Fruit fly (Drosophila melanogaster) whole organism, embryonic: Measurements from ENCODE around the gene Rbcn-3B.

Experiments used
- Asciz ChIP-seq: fragments of 200-800 bp; sonication (Bioruptor generic); optimal IDR thresholded peaks from 2 replicates; lab custom pipeline; 2017; ENCODE audit warnings: missing biosample characterization, mild to moderate bottlenecking, missing genetic modification characterization, missing genetic modification reagents
- B-H2 ChIP-seq: fragments of 200-800 bp; sonication (Bioruptor generic); optimal IDR thresholded peaks from 2 replicates; lab custom pipeline; 2018; ENCODE audit warnings: missing biosample characterization, mild to moderate bottlenecking, missing genetic modification characterization
- BEAF-32 ChIP-seq: fragments of 200-800 bp; sonication (Bioruptor generic); optimal IDR thresholded peaks from 3 replicates; lab custom pipeline; 2017; ENCODE audit warnings: missing biosample characterization, missing genetic modification characterization, mild to moderate bottlenecking, moderate library complexity, missing genetic modification reagents
- CG10267 ChIP-seq: fragments of 200-800 bp; sonication (Bioruptor generic); optimal IDR thresholded peaks from 2 replicates; lab custom pipeline; 2018; ENCODE audit warnings: missing biosample characterization, mild to moderate bottlenecking, missing genetic modification characterization, moderate library complexity
- CG10462 ChIP-seq: fragments of 200-800 bp; sonication (Bioruptor generic); optimal IDR thresholded peaks from 2 replicates; lab custom pipeline; 2016; ENCODE audit warnings: missing biosample characterization, missing genetic modification characterization
- CG10654 ChIP-seq: fragments of 200-800 bp; sonication (Bioruptor generic); optimal IDR thresholded peaks from 2 replicates; lab custom pipeline; 2016; ENCODE audit warnings: missing biosample characterization, missing genetic modification characterization
- CG11093 ChIP-seq: fragments of 200-800 bp; sonication (Bioruptor generic); IDR thresholded peaks from 3 replicates; pipeline ENCODE4 v1.3.6; 2022; ENCODE audit warnings: missing biosample characterization, missing genetic modification characterization
- CG11247 ChIP-seq: fragments of 200-800 bp; sonication (Bioruptor generic); IDR thresholded peaks from 2 replicates; pipeline ENCODE4 v1.3.6; 2022; ENCODE audit warnings: missing biosample characterization, missing genetic modification characterization
- CG14860 ChIP-seq: fragments of 200-800 bp; sonication (Bioruptor generic); IDR thresholded peaks from 3 replicates; pipeline ENCODE4 v1.3.6; 2022; ENCODE audit warnings: missing biosample characterization, missing genetic modification characterization; ENCODE audit not compliant: partially characterized antibody
- CG15479 ChIP-seq: fragments of 200-800 bp; sonication (Bioruptor generic); optimal IDR thresholded peaks from 3 replicates; lab custom pipeline; 2019; ENCODE audit warnings: missing biosample characterization, mild to moderate bottlenecking, missing genetic modification characterization, moderate library complexity
- CG17612 ChIP-seq: fragments of 200-800 bp; sonication (Bioruptor generic); IDR thresholded peaks from 2 replicates; pipeline ENCODE4 v1.3.6; 2022; ENCODE audit warnings: missing biosample characterization, missing genetic modification characterization
- CG31388 ChIP-seq: fragments of 200-800 bp; sonication (Bioruptor generic); optimal IDR thresholded peaks from 2 replicates; lab custom pipeline; 2016; ENCODE audit warnings: missing biosample characterization, missing genetic modification characterization
- CG4617 ChIP-seq: fragments of 200-800 bp; sonication (Bioruptor generic); optimal IDR thresholded peaks from 3 replicates; lab custom pipeline; 2016; ENCODE audit warnings: missing biosample characterization, missing genetic modification characterization, borderline replicate concordance
- CG4854 ChIP-seq: fragments of 200-800 bp; sonication (Bioruptor generic); optimal IDR thresholded peaks from 2 replicates; lab custom pipeline; 2016; ENCODE audit warnings: missing biosample characterization, missing genetic modification characterization, inconsistent platforms
- CG7357 ChIP-seq: fragments of 200-800 bp; sonication (Bioruptor generic); IDR thresholded peaks from 3 replicates; pipeline ENCODE4 v1.3.6; 2022; ENCODE audit warnings: missing biosample characterization, missing genetic modification characterization
- CG8089 ChIP-seq: fragments of 200-800 bp; sonication (Bioruptor generic); optimal IDR thresholded peaks from 3 replicates; lab custom pipeline; 2016; ENCODE audit warnings: missing biosample characterization, missing genetic modification characterization
- Camta ChIP-seq: fragments of 200-800 bp; sonication (Bioruptor generic); optimal IDR thresholded peaks from 2 replicates; lab custom pipeline; 2016; ENCODE audit warnings: missing biosample characterization, missing genetic modification characterization
- Dfd ChIP-seq, 2 experiments: fragments of >200 bp; optimal IDR thresholded peaks; 2 replicates each; lab custom pipeline; 2017; ENCODE audit warnings: missing biosample characterization in 2 of 2, missing genetic modification characterization in 2 of 2
- Dip2 ChIP-seq: fragments of 200-800 bp; sonication (Bioruptor generic); IDR thresholded peaks from 2 replicates; pipeline ENCODE4 v1.3.6; 2022; ENCODE audit warnings: missing biosample characterization, missing genetic modification characterization
- E2f2 ChIP-seq: fragments of 200-800 bp; sonication (Bioruptor generic); IDR thresholded peaks from 2 replicates; pipeline ENCODE4 v1.3.6; 2022; ENCODE audit warnings: missing biosample characterization, missing genetic modification characterization
- GATAe ChIP-seq: fragments of 200-800 bp; sonication (Bioruptor generic); conservative IDR thresholded peaks from 2 replicates; pipeline ENCODE4 v1.3.6; 2022; ENCODE audit warnings: missing biosample characterization, missing genetic modification characterization
- Gug ChIP-seq: fragments of 200-800 bp; sonication (Bioruptor generic); IDR thresholded peaks from 4 replicates; pipeline ENCODE4 v1.3.6; 2022; ENCODE audit warnings: missing biosample characterization, missing genetic modification characterization
- HLHmδ ChIP-seq: fragments of 200-800 bp; sonication (Bioruptor generic); optimal IDR thresholded peaks from 2 replicates; lab custom pipeline; 2018; ENCODE audit warnings: missing biosample characterization, mild to moderate bottlenecking, missing genetic modification characterization, moderate library complexity
- Lim3 ChIP-seq: fragments of 200-800 bp; sonication (Bioruptor generic); IDR thresholded peaks from 2 replicates; pipeline ENCODE4 v1.3.6; 2022; ENCODE audit warnings: missing biosample characterization, missing genetic modification characterization
- Meics ChIP-seq: fragments of 200-800 bp; sonication (Bioruptor generic); optimal IDR thresholded peaks from 2 replicates; lab custom pipeline; 2017; ENCODE audit warnings: missing biosample characterization, mild to moderate bottlenecking, missing genetic modification characterization
- Myb ChIP-seq: fragments of 200-800 bp; sonication (Bioruptor generic); optimal IDR thresholded peaks from 2 replicates; lab custom pipeline; 2016; ENCODE audit warnings: missing biosample characterization, missing genetic modification characterization
- Optix ChIP-seq: fragments of 200-800 bp; sonication (Bioruptor generic); IDR thresholded peaks from 3 replicates; pipeline ENCODE4 v1.3.6; 2022; ENCODE audit warnings: missing biosample characterization, missing genetic modification characterization
- Sox102F ChIP-seq: fragments of 200-800 bp; sonication (Bioruptor generic); optimal IDR thresholded peaks from 2 replicates; lab custom pipeline; 2018; ENCODE audit warnings: missing biosample characterization, mild to moderate bottlenecking, missing genetic modification characterization, moderate library complexity
- Spps ChIP-seq: fragments of 200-800 bp; sonication (Bioruptor generic); optimal IDR thresholded peaks from 2 replicates; lab custom pipeline; 2018; ENCODE audit warnings: missing biosample characterization, mild to moderate bottlenecking, missing genetic modification characterization
- Sry-β ChIP-seq: fragments of 200-800 bp; sonication (Bioruptor generic); optimal IDR thresholded peaks from 2 replicates; lab custom pipeline; 2018; ENCODE audit warnings: missing biosample characterization, mild to moderate bottlenecking, missing genetic modification characterization, moderate library complexity
- ac ChIP-seq: fragments of 200-800 bp; sonication (Bioruptor generic); optimal IDR thresholded peaks from 3 replicates; lab custom pipeline; 2017; ENCODE audit warnings: missing biosample characterization, mild to moderate bottlenecking, missing genetic modification characterization
- al ChIP-seq: fragments of 200-800 bp; sonication (Bioruptor generic); IDR thresholded peaks from 2 replicates; pipeline ENCODE4 v1.3.6; 2022; ENCODE audit warnings: missing biosample characterization, missing genetic modification characterization
- bcd ChIP-seq: fragments of 200-800 bp; sonication (Bioruptor generic); optimal IDR thresholded peaks from 2 replicates; lab custom pipeline; 2017; ENCODE audit warnings: missing biosample characterization, mild to moderate bottlenecking, missing genetic modification characterization
- btn ChIP-seq: fragments of 200-800 bp; sonication (Bioruptor generic); optimal IDR thresholded peaks from 2 replicates; lab custom pipeline; 2016; ENCODE audit warnings: missing biosample characterization, missing genetic modification characterization
- cato ChIP-seq: fragments of 200-800 bp; sonication (Bioruptor generic); optimal IDR thresholded peaks from 2 replicates; lab custom pipeline; 2016; ENCODE audit warnings: missing biosample characterization, missing genetic modification characterization, borderline replicate concordance
- cwo ChIP-seq: fragments of 200-800 bp; sonication (Bioruptor generic); optimal IDR thresholded peaks from 3 replicates; lab custom pipeline; 2017; ENCODE audit warnings: missing biosample characterization, missing genetic modification characterization, mild to moderate bottlenecking, moderate library complexity, missing genetic modification reagents
- dan ChIP-seq: fragments of 200-800 bp; sonication (Bioruptor generic); IDR thresholded peaks from 2 replicates; pipeline ENCODE4 v1.3.6; 2022; ENCODE audit warnings: missing biosample characterization, missing genetic modification characterization
- dpn ChIP-seq, 2 experiments: fragments of 200-800 bp; sonication (Bioruptor generic); optimal IDR thresholded peaks; 3 replicates each; lab custom pipeline; 2016; ENCODE audit warnings: missing biosample characterization in 2 of 2, missing genetic modification characterization in 2 of 2
- en ChIP-seq: fragments of 200-800 bp; sonication (Bioruptor generic); optimal IDR thresholded peaks from 2 replicates; lab custom pipeline; 2016; ENCODE audit warnings: missing biosample characterization, missing genetic modification characterization
- fd64A ChIP-seq: fragments of 200-800 bp; sonication (Bioruptor generic); optimal IDR thresholded peaks from 3 replicates; lab custom pipeline; 2018; ENCODE audit warnings: missing biosample characterization, mild to moderate bottlenecking, missing genetic modification characterization
- ind ChIP-seq: fragments of 200-800 bp; sonication (Bioruptor generic); optimal IDR thresholded peaks from 3 replicates; lab custom pipeline; 2016; ENCODE audit warnings: missing biosample characterization, missing genetic modification characterization
- kah ChIP-seq: fragments of 200-800 bp; sonication (Bioruptor generic); optimal IDR thresholded peaks from 2 replicates; lab custom pipeline; 2018; ENCODE audit warnings: missing biosample characterization, mild to moderate bottlenecking, missing genetic modification characterization
- mam ChIP-seq: fragments of 200-800 bp; sonication (Bioruptor generic); optimal IDR thresholded peaks from 3 replicates; lab custom pipeline; 2016; ENCODE audit warnings: missing biosample characterization, missing genetic modification characterization
- mirr ChIP-seq: fragments of 200-800 bp; sonication (Bioruptor generic); optimal IDR thresholded peaks from 3 replicates; lab custom pipeline; 2018; ENCODE audit warnings: missing biosample characterization, mild to moderate bottlenecking, missing genetic modification characterization
- salm ChIP-seq: fragments of 200-800 bp; sonication (Bioruptor generic); optimal IDR thresholded peaks from 2 replicates; lab custom pipeline; 2018; ENCODE audit warnings: missing biosample characterization, mild to moderate bottlenecking, missing genetic modification characterization
- tll ChIP-seq, 2 experiments: fragments of 200-800 bp in 1 of 2; fragments of >200 bp in 1 of 2; sonication (Bioruptor generic) in 1 of 2; optimal IDR thresholded peaks; 2 replicates each; lab custom pipeline; 2017 to 2019; ENCODE audit warnings: missing biosample characterization in 2 of 2, missing genetic modification characterization in 2 of 2, mild to moderate bottlenecking in 1 of 2, moderate library complexity in 1 of 2
- ttk ChIP-seq: fragments of 200-800 bp; sonication (Bioruptor generic); IDR thresholded peaks from 2 replicates; pipeline ENCODE4 v2.1.2; 2022; ENCODE audit warnings: missing biosample characterization, missing genetic modification characterization
- zen2 ChIP-seq: fragments of 200-800 bp; sonication (Bioruptor generic); IDR thresholded peaks from 3 replicates; pipeline ENCODE4 v1.3.6; 2022; ENCODE audit warnings: missing biosample characterization, missing genetic modification characterization; ENCODE audit not compliant: partially characterized antibody
- zf30C ChIP-seq: fragments of 200-800 bp; sonication (Bioruptor generic); optimal IDR thresholded peaks from 3 replicates; lab custom pipeline; 2018; ENCODE audit warnings: missing biosample characterization, mild to moderate bottlenecking, missing genetic modification characterization

Gene Rbcn-3B

DNA sequence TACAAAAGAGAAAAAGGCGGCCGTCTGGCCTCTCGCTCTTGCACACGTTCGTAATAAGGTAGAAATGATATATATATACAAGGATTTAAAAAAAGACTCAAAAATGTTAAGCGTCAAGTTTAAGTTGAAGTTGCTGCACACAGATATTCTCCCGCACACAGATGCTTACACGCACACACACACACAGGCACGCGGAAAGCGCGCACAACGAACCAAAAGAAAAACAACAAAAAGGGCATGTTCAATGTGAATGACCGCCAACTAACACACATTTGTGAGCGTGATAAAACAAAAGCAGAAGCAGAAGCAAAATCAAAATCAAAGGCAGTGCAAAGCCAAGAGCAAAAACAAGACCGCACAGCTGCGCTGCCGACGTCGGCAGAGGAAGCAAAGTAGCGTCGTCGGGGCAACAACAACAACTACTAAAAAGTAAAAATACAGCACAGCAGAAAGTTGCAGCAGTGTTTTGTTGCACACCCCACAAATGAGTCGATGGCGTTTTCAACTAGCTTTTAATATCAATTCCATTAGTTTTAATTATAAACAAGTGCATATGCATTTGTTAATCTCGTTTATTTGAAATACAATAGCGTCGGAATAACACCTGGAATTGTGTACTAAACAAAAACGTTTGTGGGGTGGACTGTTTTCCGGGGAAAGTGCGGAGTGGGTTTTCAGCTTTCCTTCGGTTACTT lies 38.6 kb downstream of the Rbcn-3B start (continued):
- TF ChIP-seq CG10654 (GFP tag; lab: Kevin White, UChicago): peak; percentile 93
- peak; percentile 94 for TF ChIP-seq bcd (GFP tag; lab: Kevin White, UChicago)
- TF ChIP-seq mam (GFP tag; lab: Kevin White, UChicago): peak; percentile 85
- TF ChIP-seq CG31388 (GFP tag; lab: Kevin White, UChicago): peak; percentile 85
- TF ChIP-seq fd64A (GFP tag; lab: Kevin White, UChicago): peak; percentile 98
- peak; percentile 95 for TF ChIP-seq ac (GFP tag; lab: Kevin White, UChicago)
- peak; percentile 84 for TF ChIP-seq Meics (GFP tag; lab: Kevin White, UChicago)
- TF ChIP-seq CG11093 (GFP tag; lab: Robert Waterston, UW): peak; percentile 94
- no peak for TF ChIP-seq CG14860 (GFP tag; lab: Robert Waterston, UW)
- TF ChIP-seq tll (GFP tag; optimal IDR thresholded peaks at IDR 0.05; lab: Kevin White, UChicago): peak in 1 of 2 experiments; percentile 71
- TF ChIP-seq Sry-β (GFP tag; lab: Kevin White, UChicago): peak; percentile 75
- peak; percentile 94 for TF ChIP-seq CG10462 (GFP tag; lab: Kevin White, UChicago)
- TF ChIP-seq HLHmδ (GFP tag; lab: Kevin White, UChicago): no peak
- TF ChIP-seq kah (GFP tag; lab: Kevin White, UChicago): peak; percentile 90
- peak; percentile 98 for TF ChIP-seq Sox102F
- TF ChIP-seq zf30C (GFP tag; lab: Kevin White, UChicago): no peak
- TF ChIP-seq cwo (GFP tag; lab: Kevin White, UChicago): peak; percentile 86
- TF ChIP-seq Myb: peak; percentile 73
- peak; percentile 41 for TF ChIP-seq GATAe (GFP tag; lab: Robert Waterston, UW)
- TF ChIP-seq Gug (GFP tag; lab: Robert Waterston, UW): peak; percentile 89
- peak; percentile 35 for TF ChIP-seq mirr (GFP tag; lab: Kevin White, UChicago)
- peak; percentile 96 for TF ChIP-seq Optix (GFP tag; lab: Robert Waterston, UW)
- TF ChIP-seq en (GFP tag; lab: Kevin White, UChicago): peak; percentile 95
- peak; percentile 7 for TF ChIP-seq BEAF-32
- peak; percentile 98 for TF ChIP-seq Spps (tag; lab: Kevin White, UChicago)
- TF ChIP-seq dpn (GFP tag; optimal IDR thresholded peaks at IDR 0.05; lab: Kevin White, UChicago): peak; percentile 94
- peak; percentile 75 for TF ChIP-seq E2f2
- TF ChIP-seq ind (GFP tag; lab: Kevin White, UChicago): peak; percentile 93
- peak; percentile 89 for TF ChIP-seq CG4854 (GFP tag; lab: Kevin White, UChicago)
- peak; percentile 72 for TF ChIP-seq Lim3 (GFP tag; lab: Robert Waterston, UW)
- TF ChIP-seq CG17612 (GFP tag; lab: Robert Waterston, UW): peak; percentile 68; the same call in 1 of the 2 replicates
- peak; percentile 97 for TF ChIP-seq ttk (GFP tag; lab: Robert Waterston, UW)
- peak; percentile 97 for TF ChIP-seq Asciz (GFP tag; lab: Kevin White, UChicago)
- TF ChIP-seq cato (GFP tag; lab: Kevin White, UChicago): peak; percentile 90
- no peak for TF ChIP-seq Dfd (GFP tag; optimal IDR thresholded peaks at IDR 0.05; lab: Kevin White, UChicago)
- peak; percentile 97 for TF ChIP-seq btn (GFP tag; lab: Kevin White, UChicago)
- peak; percentile 59 for TF ChIP-seq B-H2 (GFP tag; lab: Kevin White, UChicago)
- peak; percentile 21; the same call in 1 of the 2 replicates for TF ChIP-seq Dip2 (GFP tag; lab: Robert Waterston, UW)
- TF ChIP-seq CG11247 (GFP tag; lab: Robert Waterston, UW): peak; percentile 91
- TF ChIP-seq dan (GFP tag; lab: Robert Waterston, UW): peak; percentile 85
- no peak for TF ChIP-seq zen2 (GFP tag; lab: Robert Waterston, UW)
- peak; percentile 94 for TF ChIP-seq CG10267
- peak; percentile 61 for TF ChIP-seq CG15479 (GFP tag; lab: Kevin White, UChicago)
- peak; percentile 68 for TF ChIP-seq al (GFP tag; lab: Robert Waterston, UW)
- peak; percentile 96 for TF ChIP-seq salm (tag; lab: Kevin White, UChicago)
- TF ChIP-seq CG4617 (GFP tag; lab: Kevin White, UChicago): peak; percentile 77
- peak; percentile 85 for TF ChIP-seq CG7357 (GFP tag; lab: Robert Waterston, UW)
- TF ChIP-seq Camta (GFP tag; lab: Kevin White, UChicago): peak; percentile 96
- TF ChIP-seq CG8089: peak; percentile 97
